Worm (Caenorhabditis elegans) whole organism, early embryonic: ENCODE data around the gene unc-18.

Source experiments
- F13C5.2 ChIP-seq: sonication (generic microtip); optimal IDR thresholded peaks from 2 replicates; lab custom pipeline; 2017; ENCODE audit warnings: mild to moderate bottlenecking, missing genetic modification characterization, inconsistent platforms, missing compliant biosample characterization
- ama-1 ChIP-seq: fragments of 150-350 bp; optimal IDR thresholded peaks from 2 replicates; lab custom pipeline; 2014
- ceh-13 ChIP-seq: fragments of 200-800 bp; sonication (Bioruptor generic); optimal IDR thresholded peaks from 2 replicates; lab custom pipeline; 2018; ENCODE audit warnings: mild to moderate bottlenecking, missing genetic modification characterization, missing compliant biosample characterization
- ets-7 ChIP-seq: sonication (generic microtip); optimal IDR thresholded peaks from 2 replicates; lab custom pipeline; 2016; ENCODE audit warnings: missing genotype, missing genetic modification characterization, missing compliant biosample characterization
- flt-1 ChIP-seq: fragments of 200-800 bp; sonication (Bioruptor generic); IDR thresholded peaks from 2 replicates; pipeline ENCODE4 v1.3.6; 2022; ENCODE audit warnings: missing genetic modification characterization, missing compliant biosample characterization
- hnd-1 ChIP-seq: sonication (generic microtip); optimal IDR thresholded peaks from 2 replicates; lab custom pipeline; 2016; ENCODE audit warnings: missing genetic modification characterization, missing compliant biosample characterization

- TF ChIP-seq hnd-1 (tag; lab: Kevin White, UChicago), result no peak
- TF ChIP-seq ceh-13 (GFP tag; lab: Kevin White, UChicago), result no peak
- no peak for TF ChIP-seq ets-7 (tag; lab: Kevin White, UChicago)
- no peak for TF ChIP-seq ama-1 (lab: Kevin White, UChicago)
- TF ChIP-seq flt-1 (GFP tag; lab: Robert Waterston, UW), result no peak
- no peak for TF ChIP-seq F13C5.2 (tag; lab: Kevin White, UChicago)
Observed at ce11 chrX:7710643-7711042, 27.9 kb downstream of the unc-18 start, which contains the start of gene K09F5.4.
